Fruit fly (Drosophila melanogaster) whole organism, embryonic: ENCODE data around the gene Zasp66.

Experiments
- Adf1 ChIP-seq: fragments of 200-800 bp; sonication (Bioruptor generic); IDR thresholded peaks from 2 replicates; pipeline ENCODE4 v1.3.6; 2022; ENCODE audit warnings: missing biosample characterization, missing genetic modification characterization
- CG10209 ChIP-seq: fragments of 200-800 bp; sonication (Bioruptor generic); optimal IDR thresholded peaks from 3 replicates; lab custom pipeline; 2017; ENCODE audit warnings: missing biosample characterization, mild to moderate bottlenecking, missing genetic modification characterization, missing genetic modification reagents
- CG10979 ChIP-seq: fragments of 200-800 bp; sonication (Bioruptor generic); optimal IDR thresholded peaks from 2 replicates; lab custom pipeline; 2018; ENCODE audit warnings: missing biosample characterization, mild to moderate bottlenecking, missing genetic modification characterization, moderate library complexity
- CG11504 ChIP-seq: fragments of 200-800 bp; sonication (Bioruptor generic); optimal IDR thresholded peaks from 3 replicates; lab custom pipeline; 2019; ENCODE audit warnings: missing biosample characterization, mild to moderate bottlenecking, missing genetic modification characterization, moderate library complexity
- CG11560 ChIP-seq: fragments of 200-800 bp; sonication (Bioruptor generic); IDR thresholded peaks from 3 replicates; pipeline ENCODE4 v1.3.6; 2022; ENCODE audit warnings: missing biosample characterization, missing genetic modification characterization
- CG13287 ChIP-seq: fragments of 200-800 bp; sonication (Bioruptor generic); IDR thresholded peaks from 2 replicates; pipeline ENCODE4 v1.3.6; 2022; ENCODE audit warnings: missing biosample characterization, missing genetic modification characterization; ENCODE audit not compliant: partially characterized antibody
- CG13296 ChIP-seq: fragments of 200-800 bp; sonication (Bioruptor generic); optimal IDR thresholded peaks from 3 replicates; lab custom pipeline; 2018; ENCODE audit warnings: missing biosample characterization, mild to moderate bottlenecking, missing genetic modification characterization
- CG13775 ChIP-seq: fragments of 200-800 bp; sonication (Bioruptor generic); optimal IDR thresholded peaks from 3 replicates; lab custom pipeline; 2017; ENCODE audit warnings: missing biosample characterization, mild to moderate bottlenecking, missing genetic modification characterization
- CG15514 ChIP-seq: fragments of 200-800 bp; sonication (Bioruptor generic); optimal IDR thresholded peaks from 3 replicates; lab custom pipeline; 2017; ENCODE audit warnings: missing biosample characterization, missing genetic modification characterization, mild to moderate bottlenecking, moderate library complexity, missing genetic modification reagents
- CG15696 ChIP-seq: fragments of 200-800 bp; sonication (Bioruptor generic); optimal IDR thresholded peaks from 2 replicates; lab custom pipeline; 2019; ENCODE audit warnings: missing biosample characterization, mild to moderate bottlenecking, missing genetic modification characterization, moderate library complexity
- CG30020 ChIP-seq: fragments of 200-800 bp; optimal IDR thresholded peaks from 2 replicates; lab custom pipeline; 2019; ENCODE audit warnings: missing biosample characterization, mild to moderate bottlenecking, missing genetic modification characterization, moderate library complexity
- CG32767 ChIP-seq: fragments of 200-800 bp; sonication (Bioruptor generic); IDR thresholded peaks from 2 replicates; pipeline ENCODE4 v1.3.6; 2022; ENCODE audit warnings: missing biosample characterization, missing genetic modification characterization
- CG3838 ChIP-seq: fragments of 200-800 bp; sonication (Bioruptor generic); optimal IDR thresholded peaks from 3 replicates; lab custom pipeline; 2016; ENCODE audit warnings: missing biosample characterization, missing genetic modification characterization
- CG42726 ChIP-seq: fragments of 200-800 bp; sonication (Bioruptor generic); IDR thresholded peaks from 2 replicates; pipeline ENCODE4 v1.3.6; 2022; ENCODE audit warnings: missing biosample characterization, missing genetic modification characterization; ENCODE audit not compliant: partially characterized antibody
- CG7372 ChIP-seq: fragments of 200-800 bp; sonication (Bioruptor generic); IDR thresholded peaks from 2 replicates; pipeline ENCODE4 v1.3.6; 2022; ENCODE audit warnings: missing biosample characterization, missing genetic modification characterization
- CG7745 ChIP-seq: fragments of 200-800 bp; sonication (Bioruptor generic); optimal IDR thresholded peaks from 2 replicates; lab custom pipeline; 2018; ENCODE audit warnings: missing biosample characterization, mild to moderate bottlenecking, missing genetic modification characterization, moderate library complexity
- CG9727 ChIP-seq: fragments of 200-800 bp; sonication (Bioruptor generic); optimal IDR thresholded peaks from 3 replicates; lab custom pipeline; 2017; ENCODE audit warnings: missing biosample characterization, mild to moderate bottlenecking, missing genetic modification characterization
- CG9876 ChIP-seq: fragments of 200-800 bp; sonication (Bioruptor generic); optimal IDR thresholded peaks from 2 replicates; lab custom pipeline; 2016; ENCODE audit warnings: missing biosample characterization, missing genetic modification characterization
- CHES-1-like ChIP-seq: fragments of 200-800 bp; sonication (Bioruptor generic); optimal IDR thresholded peaks from 2 replicates; lab custom pipeline; 2016; ENCODE audit warnings: missing biosample characterization, missing genetic modification characterization
- CoRest ChIP-seq: fragments of 200-800 bp; sonication (Bioruptor generic); optimal IDR thresholded peaks from 3 replicates; lab custom pipeline; 2018; ENCODE audit warnings: missing biosample characterization, mild to moderate bottlenecking, missing genetic modification characterization, moderate library complexity
- Dad ChIP-seq: fragments of 200-800 bp; sonication (Bioruptor generic); optimal IDR thresholded peaks from 3 replicates; lab custom pipeline; 2016; ENCODE audit warnings: missing biosample characterization, missing genetic modification characterization
- Dip2 ChIP-seq: fragments of 200-800 bp; sonication (Bioruptor generic); IDR thresholded peaks from 2 replicates; pipeline ENCODE4 v1.3.6; 2022; ENCODE audit warnings: missing biosample characterization, missing genetic modification characterization
- GATAe ChIP-seq: fragments of 200-800 bp; sonication (Bioruptor generic); conservative IDR thresholded peaks from 2 replicates; pipeline ENCODE4 v1.3.6; 2022; ENCODE audit warnings: missing biosample characterization, missing genetic modification characterization
- HLH3B ChIP-seq: fragments of 200-800 bp; sonication (Bioruptor generic); IDR thresholded peaks from 2 replicates; pipeline ENCODE4 v1.3.6; 2022; ENCODE audit warnings: missing biosample characterization, missing genetic modification characterization
- Hmx ChIP-seq: fragments of 200-800 bp; sonication (Bioruptor generic); optimal IDR thresholded peaks from 2 replicates; lab custom pipeline; 2016; ENCODE audit warnings: missing biosample characterization, missing genetic modification characterization
- Hr39 ChIP-seq: fragments of >200 bp; optimal IDR thresholded peaks from 2 replicates; lab custom pipeline; 2017
- Lpt ChIP-seq: fragments of >200 bp; optimal IDR thresholded peaks from 2 replicates; lab custom pipeline; 2018; ENCODE audit warnings: missing biosample characterization, missing genetic modification characterization
- Mrtf ChIP-seq: fragments of 200-800 bp; sonication (Bioruptor generic); IDR thresholded peaks from 3 replicates; pipeline ENCODE4 v1.3.6; 2022; ENCODE audit warnings: missing biosample characterization, missing genetic modification characterization
- Myb ChIP-seq: fragments of 200-800 bp; sonication (Bioruptor generic); optimal IDR thresholded peaks from 2 replicates; lab custom pipeline; 2016; ENCODE audit warnings: missing biosample characterization, missing genetic modification characterization
- Rx ChIP-seq: fragments of 200-800 bp; sonication (Bioruptor generic); IDR thresholded peaks from 2 replicates; pipeline ENCODE4 v1.3.6; 2022; ENCODE audit warnings: missing biosample characterization, missing genetic modification characterization
- Sry-δ ChIP-seq: fragments of 200-800 bp; sonication (Bioruptor generic); optimal IDR thresholded peaks from 2 replicates; lab custom pipeline; 2016; ENCODE audit warnings: missing biosample characterization, missing genetic modification characterization
- chm ChIP-seq: fragments of 200-800 bp; sonication (Bioruptor generic); IDR thresholded peaks from 2 replicates; pipeline ENCODE4 v1.3.6; 2022; ENCODE audit warnings: missing biosample characterization, missing genetic modification characterization
- ftz-f1 ChIP-seq: fragments of 200-800 bp; sonication (Bioruptor generic); optimal IDR thresholded peaks from 2 replicates; lab custom pipeline; 2016; ENCODE audit warnings: missing biosample characterization, missing genetic modification characterization
- fu2 ChIP-seq: fragments of 200-800 bp; sonication (Bioruptor generic); optimal IDR thresholded peaks from 2 replicates; lab custom pipeline; 2016; ENCODE audit warnings: missing biosample characterization, missing genetic modification characterization
- hb ChIP-seq: fragments of 200-800 bp; sonication (Bioruptor generic); IDR thresholded peaks from 3 replicates; pipeline ENCODE4 v1.3.6; 2022; ENCODE audit warnings: missing biosample characterization, missing genetic modification characterization; ENCODE audit not compliant: partially characterized antibody
- her ChIP-seq: fragments of 200-800 bp; sonication (Bioruptor generic); optimal IDR thresholded peaks from 2 replicates; lab custom pipeline; 2016; ENCODE audit warnings: missing biosample characterization, missing genetic modification characterization
- hth ChIP-seq: fragments of >200 bp; optimal IDR thresholded peaks from 2 replicates; lab custom pipeline; 2017; ENCODE audit warnings: inconsistent platforms
- jumu ChIP-seq: fragments of 200-800 bp; sonication (Bioruptor generic); optimal IDR thresholded peaks from 3 replicates; lab custom pipeline; 2016; ENCODE audit warnings: missing biosample characterization, missing genetic modification characterization
- nerfin-1 ChIP-seq: fragments of 200-800 bp; sonication (Bioruptor generic); optimal IDR thresholded peaks from 3 replicates; lab custom pipeline; 2019; ENCODE audit warnings: missing biosample characterization, mild to moderate bottlenecking, missing genetic modification characterization, moderate library complexity
- p53 ChIP-seq: fragments of 200-800 bp; sonication (Bioruptor generic); optimal IDR thresholded peaks from 2 replicates; lab custom pipeline; 2016; ENCODE audit warnings: missing biosample characterization, missing genetic modification characterization
- sens ChIP-seq: fragments of 200-800 bp; sonication (Bioruptor generic); peaks from one replicate; lab custom pipeline; 2016; ENCODE audit warnings: missing biosample characterization, missing genetic modification characterization
- slou ChIP-seq: fragments of 200-800 bp; sonication (Bioruptor generic); optimal IDR thresholded peaks from 3 replicates; lab custom pipeline; 2016; ENCODE audit warnings: missing biosample characterization, missing genetic modification characterization
- stc ChIP-seq: fragments of 200-800 bp; sonication (Bioruptor generic); IDR thresholded peaks from 2 replicates; pipeline ENCODE4 v1.3.6; 2022; ENCODE audit warnings: missing biosample characterization, missing genetic modification characterization
- tin ChIP-seq: fragments of 200-800 bp; sonication (Bioruptor generic); optimal IDR thresholded peaks from 3 replicates; lab custom pipeline; 2016; ENCODE audit warnings: missing biosample characterization, missing genetic modification characterization
- trh ChIP-seq: fragments of 200-800 bp; sonication (Bioruptor generic); optimal IDR thresholded peaks from 2 replicates; lab custom pipeline; 2016; ENCODE audit warnings: missing biosample characterization, missing genetic modification characterization
- ttk ChIP-seq: fragments of 200-800 bp; sonication (Bioruptor generic); IDR thresholded peaks from 2 replicates; pipeline ENCODE4 v2.1.2; 2022; ENCODE audit warnings: missing biosample characterization, missing genetic modification characterization
- vnd ChIP-seq: fragments of 200-800 bp; sonication (Bioruptor generic); IDR thresholded peaks from 3 replicates; pipeline ENCODE4 v1.3.6; 2022; ENCODE audit warnings: missing biosample characterization, missing genetic modification characterization; ENCODE audit not compliant: partially characterized antibody
- vvl ChIP-seq: fragments of 200-800 bp; sonication (Bioruptor generic); IDR thresholded peaks from 2 replicates; pipeline ENCODE4 v1.3.6; 2022; ENCODE audit warnings: missing biosample characterization, missing genetic modification characterization
- zen2 ChIP-seq: fragments of 200-800 bp; sonication (Bioruptor generic); IDR thresholded peaks from 3 replicates; pipeline ENCODE4 v1.3.6; 2022; ENCODE audit warnings: missing biosample characterization, missing genetic modification characterization; ENCODE audit not compliant: partially characterized antibody
- zf30C ChIP-seq: fragments of 200-800 bp; sonication (Bioruptor generic); optimal IDR thresholded peaks from 3 replicates; lab custom pipeline; 2018; ENCODE audit warnings: missing biosample characterization, mild to moderate bottlenecking, missing genetic modification characterization

Gene Zasp66

DNA sequence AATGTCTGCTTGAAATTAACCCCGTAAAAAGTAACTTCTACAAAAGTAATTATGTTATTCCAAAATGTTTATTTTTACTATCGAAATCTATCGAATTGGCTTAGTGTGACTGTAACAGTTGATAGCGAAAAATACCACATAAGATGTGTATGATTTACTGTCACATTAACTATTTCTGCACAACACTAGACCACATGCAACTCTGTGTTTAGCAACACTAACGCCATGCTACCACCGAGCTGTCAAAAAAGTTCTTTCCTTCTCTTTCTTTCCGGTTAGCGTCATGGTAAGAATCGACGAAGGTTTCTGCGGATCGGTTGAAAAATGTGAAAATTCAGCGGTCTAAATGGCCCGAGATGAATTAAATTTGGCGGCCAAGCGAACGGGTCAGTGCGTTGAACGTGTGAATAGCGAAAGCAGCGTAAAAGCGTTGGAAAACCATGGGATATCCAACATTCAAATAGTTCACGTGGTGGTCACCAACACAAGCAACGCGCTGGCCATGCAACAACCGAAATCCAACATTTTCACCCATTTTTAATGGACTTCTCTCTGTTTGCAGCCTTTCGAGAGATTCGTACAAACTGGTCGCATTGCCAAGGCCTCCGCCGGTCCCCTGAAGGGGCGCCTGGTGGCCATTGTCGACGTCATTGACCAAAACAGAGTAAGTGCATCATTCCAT is 23.3 kb upstream of the Zasp66 start, which contains the start of the genes Nelf-E and RpL14 (continued):
- TF ChIP-seq CG13296 (GFP tag; lab: Kevin White, UChicago), result peak; percentile 96
- peak; percentile 69 for TF ChIP-seq CG15696 (tag; lab: Kevin White, UChicago)
- TF ChIP-seq HLH3B, result peak; percentile 92
- no peak for TF ChIP-seq hth
- peak; percentile 97 for TF ChIP-seq CG13775 (GFP tag; lab: Kevin White, UChicago)
- TF ChIP-seq nerfin-1 (tag; lab: Kevin White, UChicago), result peak; percentile 92
- TF ChIP-seq CG10209 (GFP tag; lab: Kevin White, UChicago), result peak; percentile 96
- peak; percentile 93 for TF ChIP-seq p53 (GFP tag; lab: Kevin White, UChicago)
- peak; percentile 87 for TF ChIP-seq Myb
- TF ChIP-seq CG9876, result peak; percentile 97
- TF ChIP-seq fu2 (GFP tag; lab: Kevin White, UChicago), result peak; percentile 95
- TF ChIP-seq CG11504, result peak; percentile 89
- TF ChIP-seq CG42726, result 0 out of 2 replicates have a peak, but pooled peaks have one; percentile 57
- TF ChIP-seq Hmx (GFP tag; lab: Kevin White, UChicago), result no peak
- peak; percentile 98 for TF ChIP-seq CHES-1-like
- TF ChIP-seq CG13287, result peak; percentile 66; the same call in 1 of the 2 replicates
- peak; percentile 91 for TF ChIP-seq tin (GFP tag; lab: Kevin White, UChicago)
- peak; percentile 35; the same call in 1 of the 3 replicates for TF ChIP-seq vnd
- peak; percentile 66; the same call in 1 of the 2 replicates for TF ChIP-seq GATAe (GFP tag; lab: Robert Waterston, UW)
- peak; percentile 41 for TF ChIP-seq CG7745 (tag; lab: Kevin White, UChicago)
- TF ChIP-seq CG9727 (GFP tag; lab: Kevin White, UChicago), result peak; percentile 97
- TF ChIP-seq Dip2 (GFP tag; lab: Robert Waterston, UW), result no peak
- peak; percentile 96 for TF ChIP-seq vvl (GFP tag; lab: Robert Waterston, UW)
- TF ChIP-seq her, result peak; percentile 96
- TF ChIP-seq jumu (GFP tag; lab: Kevin White, UChicago), result peak; percentile 95
- TF ChIP-seq ttk (GFP tag; lab: Robert Waterston, UW), result peak; percentile 90
- peak; percentile 95 for TF ChIP-seq trh (GFP tag; lab: Kevin White, UChicago)
- no peak for TF ChIP-seq zen2 (GFP tag; lab: Robert Waterston, UW)
- peak; percentile 95 for TF ChIP-seq CG15514 (GFP tag; lab: Kevin White, UChicago)
- peak; percentile 79 for TF ChIP-seq Mrtf (GFP tag; lab: Robert Waterston, UW)
- TF ChIP-seq CG32767 (GFP tag; lab: Robert Waterston, UW), result peak; percentile 73; the same call in 1 of the 2 replicates
- peak; percentile 92 for TF ChIP-seq stc
- TF ChIP-seq Hr39 (lab: Kevin White, UChicago), result no peak
- peak; percentile 34 for TF ChIP-seq zf30C (GFP tag; lab: Kevin White, UChicago)
- peak; percentile 91 for TF ChIP-seq slou (GFP tag; lab: Kevin White, UChicago)
- TF ChIP-seq CG10979 (tag; lab: Kevin White, UChicago), result peak; percentile 86
- no peak for TF ChIP-seq Lpt (GFP tag; lab: Kevin White, UChicago)
- peak; percentile 83 for TF ChIP-seq CG30020 (tag; lab: Kevin White, UChicago)
- peak; percentile 91 for TF ChIP-seq CG7372 (GFP tag; lab: Robert Waterston, UW)
- TF ChIP-seq Adf1 (GFP tag; lab: Robert Waterston, UW), result peak; percentile 83
- TF ChIP-seq hb (GFP tag; lab: Robert Waterston, UW), result no peak
- peak; percentile 96 for TF ChIP-seq chm (GFP tag; lab: Robert Waterston, UW)
- peak; percentile 87 for TF ChIP-seq CoRest (tag; lab: Kevin White, UChicago)
- TF ChIP-seq Rx (GFP tag; lab: Robert Waterston, UW), result peak; percentile 92
- peak; percentile 89 for TF ChIP-seq ftz-f1 (GFP tag; lab: Kevin White, UChicago)
- peak; percentile 98 for TF ChIP-seq Dad
- peak; percentile 99 for TF ChIP-seq sens (GFP tag; lab: Kevin White, UChicago)
- peak; percentile 82 for TF ChIP-seq Sry-δ
- peak; percentile 51; the same call in 2 of the 3 replicates for TF ChIP-seq CG11560 (tag; lab: Robert Waterston, UW)
- peak; percentile 86 for TF ChIP-seq CG3838
